Worm (Caenorhabditis elegans): ENCODE data around the gene B0491.6.

Gene B0491.6

ce11 chrII:11377700-11378099, 29.6 kb upstream of the B0491.6 start:
- TF ChIP-seq lin-35 (GFP tag; optimal IDR thresholded peaks at IDR 0.05) (no peak), nhr-47 (tag; optimal IDR thresholded peaks at IDR 0.05) (peak; percentile 10), fkh-8 (tag; optimal IDR thresholded peaks at IDR 0.05) (peak; percentile 53), rnt-1 (tag; optimal IDR thresholded peaks at IDR 0.05) (no peak), dsc-1 (tag; optimal IDR thresholded peaks at IDR 0.05) (peak; percentile 56)

- TF ChIP-seq swsn-7 (tag; optimal IDR thresholded peaks at IDR 0.05) (peak; percentile 42), tlp-1 (tag; optimal IDR thresholded peaks at IDR 0.05) (no peak), pax-3 (tag; optimal IDR thresholded peaks at IDR 0.05) (no peak), egl-27 (tag; optimal IDR thresholded peaks at IDR 0.05) (no peak), nhr-76 (tag; optimal IDR thresholded peaks at IDR 0.05) (no peak), nhr-71 (tag; optimal IDR thresholded peaks at IDR 0.05) (peak; percentile 69), rnt-1 (tag; optimal IDR thresholded peaks at IDR 0.05) (peak; percentile 23), zip-4 (GFP tag; optimal IDR thresholded peaks at IDR 0.05) (no peak), nhr-20 (tag; optimal IDR thresholded peaks at IDR 0.05) (peak; percentile 52), nhr-90 (tag; optimal IDR thresholded peaks at IDR 0.05; ENCODE audit: poor library complexity) (peak; percentile 69), lin-35 (GFP tag; optimal IDR thresholded peaks at IDR 0.05) (no peak), dpl-1 (GFP tag; optimal IDR thresholded peaks at IDR 0.05) (peak in 2 of 3 experiments; percentile 17 to 35), dsc-1 (tag; optimal IDR thresholded peaks at IDR 0.05) (no peak), C16A3.4 (tag; optimal IDR thresholded peaks at IDR 0.05) (no peak), ceh-8 (GFP tag; optimal IDR thresholded peaks at IDR 0.05) (no peak), unc-98 (GFP tag; IDR thresholded peaks at IDR 0.05) (no peak), nhr-85 (tag) (peak; percentile 88), xbp-1 (tag; optimal IDR thresholded peaks at IDR 0.05) (no peak), grh-1 (GFP tag; IDR thresholded peaks at IDR 0.05) (peak; percentile 8; the same call in 1 of the 2 replicates), nhr-19 (GFP tag; conservative IDR thresholded peaks at IDR 0.05) (peak; percentile 60), lin-14 (GFP tag; optimal IDR thresholded peaks at IDR 0.05) (peak; percentile 66), irx-1 (tag; optimal IDR thresholded peaks at IDR 0.05) (no peak), ces-1 (GFP tag; optimal IDR thresholded peaks at IDR 0.05) (no peak), nhr-84 (tag; optimal IDR thresholded peaks at IDR 0.05) (no peak), nhr-77 (tag; optimal IDR thresholded peaks at IDR 0.05) (peak; percentile 16), fkh-8 (tag; optimal IDR thresholded peaks at IDR 0.05) (no peak), ceh-88 (GFP tag; IDR thresholded peaks at IDR 0.05) (no peak), elt-3 (tag; optimal IDR thresholded peaks at IDR 0.05) (peak in 1 of 6 experiments; percentile 31), lin-13 (GFP tag; optimal IDR thresholded peaks at IDR 0.05) (peak; percentile 1), hlh-4 (tag; optimal IDR thresholded peaks at IDR 0.05) (no peak), ceh-82 (tag; optimal IDR thresholded peaks at IDR 0.05) (no peak), unc-30 (tag; optimal IDR thresholded peaks at IDR 0.05) (no peak), pag-3 (tag; optimal IDR thresholded peaks at IDR 0.05; ENCODE audit: borderline replicate concordance, insufficient read depth) (no peak), unc-62 (GFP tag; optimal IDR thresholded peaks at IDR 0.05) (no peak), nhr-237 (tag; optimal IDR thresholded peaks at IDR 0.05) (no peak), unc-130 (tag; optimal IDR thresholded peaks at IDR 0.05) (no peak), sox-4 (tag; optimal IDR thresholded peaks at IDR 0.05) (no peak), nhr-47 (tag; optimal IDR thresholded peaks at IDR 0.05) (peak; percentile 68), nhr-28 (tag; optimal IDR thresholded peaks at IDR 0.05) (no peak), jun-1 (tag; optimal IDR thresholded peaks at IDR 0.05) (no peak), lin-15B (tag; optimal IDR thresholded peaks at IDR 0.05) (peak; percentile 13), aha-1 (tag; optimal IDR thresholded peaks at IDR 0.05) (no peak), C34B4.2 (tag; optimal IDR thresholded peaks at IDR 0.05) (no peak), sup-37 (GFP tag; optimal IDR thresholded peaks at IDR 0.05) (peak; percentile 36), ama-1 (optimal IDR thresholded peaks at IDR 0.05) (peak; percentile 82), snpc-4 (tag; optimal IDR thresholded peaks at IDR 0.05) (peak; percentile 96), efl-1 (optimal IDR thresholded peaks at IDR 0.05) (peak; percentile 2 to 54), efl-1 (GFP tag; optimal IDR thresholded peaks at IDR 0.05 in 1 of 2) (peak in 1 of 2 experiments; percentile 56), ceh-90 (tag; optimal IDR thresholded peaks at IDR 0.05) (no peak), ets-5 (GFP tag; IDR thresholded peaks at IDR 0.05) (no peak)
Measured at ce11 chrII:11376598-11377108, 28.5 kb upstream of the B0491.6 start.
